Fruit fly (Drosophila melanogaster): ENCODE measurements around the gene TAF1B.

TAF1B gene

dm6 chr3R:10170356-10170876, 26.4 kb upstream of the TAF1B start, which contains the start of gene Best1 (continued):
- TF ChIP-seq CG14860 (GFP tag; IDR thresholded peaks at IDR 0.05; ENCODE audit: partially characterized antibody), result peak; percentile 63; the same call in 2 of the 3 replicates
- peak; percentile 72 for TF ChIP-seq CG31365 (tag; optimal IDR thresholded peaks at IDR 0.05)
- TF ChIP-seq CG8944 (GFP tag; optimal IDR thresholded peaks at IDR 0.05), result peak; percentile 65
- peak; percentile 90 for TF ChIP-seq BtbVII (GFP tag; optimal IDR thresholded peaks at IDR 0.05)
- TF ChIP-seq CG7357 (GFP tag; IDR thresholded peaks at IDR 0.05), result peak; percentile 79
- peak; percentile 42 for TF ChIP-seq slp2 (GFP tag; optimal IDR thresholded peaks at IDR 0.05)
- TF ChIP-seq hb (GFP tag; IDR thresholded peaks at IDR 0.05; ENCODE audit: partially characterized antibody), result peak; percentile 60; the same call in 1 of the 3 replicates
- TF ChIP-seq cad (GFP tag; optimal IDR thresholded peaks at IDR 0.05), result no peak
- TF ChIP-seq CG9797 (GFP tag; optimal IDR thresholded peaks at IDR 0.05), result no peak
- TF ChIP-seq CG11560 (tag; IDR thresholded peaks at IDR 0.05), result peak; percentile 72
- peak; percentile 93 for TF ChIP-seq CG13296 (GFP tag; optimal IDR thresholded peaks at IDR 0.05)
- peak in 1 of 2 experiments; percentile 43 for TF ChIP-seq crp (GFP tag; optimal IDR thresholded peaks at IDR 0.05)
- TF ChIP-seq Meics (GFP tag; optimal IDR thresholded peaks at IDR 0.05), result peak; percentile 94
- peak; percentile 79 for TF ChIP-seq CG4328 (GFP tag; optimal IDR thresholded peaks at IDR 0.05)
- TF ChIP-seq chinmo (GFP tag; IDR thresholded peaks at IDR 0.05; ENCODE audit: partially characterized antibody), result peak; percentile 94
- TF ChIP-seq CG4707 (GFP tag; optimal IDR thresholded peaks at IDR 0.05), result peak; percentile 76
- peak; percentile 59 for TF ChIP-seq pum (GFP tag; optimal IDR thresholded peaks at IDR 0.05)
- TF ChIP-seq pan (optimal IDR thresholded peaks at IDR 0.05), result no peak
- peak in 1 of 2 experiments; percentile 92 for TF ChIP-seq pan (GFP tag; optimal IDR thresholded peaks at IDR 0.05 in 1 of 2, IDR thresholded peaks at IDR 0.05 in 1 of 2)
- TF ChIP-seq CG12299 (tag; optimal IDR thresholded peaks at IDR 0.05), result peak; percentile 86
- peak; percentile 82 for TF ChIP-seq Optix (GFP tag; IDR thresholded peaks at IDR 0.05)
- peak; percentile 91 for TF ChIP-seq HHEX (GFP tag; optimal IDR thresholded peaks at IDR 0.05)
- TF ChIP-seq ind (GFP tag; optimal IDR thresholded peaks at IDR 0.05), result peak; percentile 83
- peak; percentile 49 for TF ChIP-seq CG3065 (GFP tag; optimal IDR thresholded peaks at IDR 0.05)
- peak; percentile 54 for TF ChIP-seq chn (GFP tag; optimal IDR thresholded peaks at IDR 0.05)
- TF ChIP-seq emc (GFP tag; optimal IDR thresholded peaks at IDR 0.05), result peak; percentile 62
- peak; percentile 49 for TF ChIP-seq CG17186 (GFP tag; optimal IDR thresholded peaks at IDR 0.05)
- TF ChIP-seq CG12769 (tag; optimal IDR thresholded peaks at IDR 0.05), result peak; percentile 89
- TF ChIP-seq bsh (GFP tag; optimal IDR thresholded peaks at IDR 0.05), result peak; percentile 85 to 94
- TF ChIP-seq H2.0 (GFP tag; IDR thresholded peaks at IDR 0.05), result peak; percentile 91
- TF ChIP-seq caup (GFP tag; optimal IDR thresholded peaks at IDR 0.05; ENCODE audit: severe bottlenecking), result peak; percentile 94
- peak; percentile 65 for TF ChIP-seq Doc2 (GFP tag; IDR thresholded peaks at IDR 0.05)
- TF ChIP-seq HLH3B (GFP tag; IDR thresholded peaks at IDR 0.05), result peak; percentile 91
- peak; percentile 83 for TF ChIP-seq ewg (GFP tag; optimal IDR thresholded peaks at IDR 0.05)
- TF ChIP-seq Taf1 (GFP tag; IDR thresholded peaks at IDR 0.05), result peak; percentile 88
- no peak for TF ChIP-seq Lpt (GFP tag; optimal IDR thresholded peaks at IDR 0.05)
- TF ChIP-seq amos (GFP tag; IDR thresholded peaks at IDR 0.05; ENCODE audit: partially characterized antibody), result peak; percentile 84
- TF ChIP-seq fd102C (GFP tag; optimal IDR thresholded peaks at IDR 0.05), result peak; percentile 58
- peak; percentile 16 for TF ChIP-seq pzg (GFP tag; optimal IDR thresholded peaks at IDR 0.05)
- peak; percentile 94 for TF ChIP-seq CG31441 (GFP tag; IDR thresholded peaks at IDR 0.05)
- no peak for TF ChIP-seq CG13123 (GFP tag; optimal IDR thresholded peaks at IDR 0.05)
- peak; percentile 83 for TF ChIP-seq CG6765 (GFP tag; optimal IDR thresholded peaks at IDR 0.05)
- TF ChIP-seq jigr1 (GFP tag; IDR thresholded peaks at IDR 0.05), result peak; percentile 45; the same call in 1 of the 3 replicates
- TF ChIP-seq sisA (GFP tag; IDR thresholded peaks at IDR 0.05), result peak; percentile 91
- TF ChIP-seq prd (optimal IDR thresholded peaks at IDR 0.05), result no peak
- peak; percentile 95 for TF ChIP-seq prd (GFP tag; IDR thresholded peaks at IDR 0.05)
- peak; percentile 91 for TF ChIP-seq ken (GFP tag; IDR thresholded peaks at IDR 0.05)
- TF ChIP-seq CG3726 (GFP tag; IDR thresholded peaks at IDR 0.05), result peak; percentile 61; the same call in 1 of the 3 replicates
- TF ChIP-seq CG3407 (GFP tag; optimal IDR thresholded peaks at IDR 0.05), result peak; percentile 84
- peak; percentile 40 for TF ChIP-seq her (GFP tag; optimal IDR thresholded peaks at IDR 0.05)
